Worm (Caenorhabditis elegans) whole organism, L1 larva: ENCODE measurements around the gene C39B10.4.

Experiments
- F16B12.6 ChIP-seq: fragments of 150-350 bp; optimal IDR thresholded peaks from 2 replicates; lab custom pipeline; 2014; ENCODE audit warnings: missing biosample characterization, missing genetic modification characterization
- Y116A8C.19 ChIP-seq: sonication (generic microtip); optimal IDR thresholded peaks from 2 replicates; lab custom pipeline; 2016; ENCODE audit warnings: missing compliant biosample characterization, missing genetic modification characterization, borderline replicate concordance
- ceh-90 ChIP-seq: sonication (generic microtip); optimal IDR thresholded peaks from 2 replicates; lab custom pipeline; 2016; ENCODE audit warnings: missing genetic modification characterization, missing compliant biosample characterization
- dsc-1 ChIP-seq: sonication (generic microtip); optimal IDR thresholded peaks from 2 replicates; lab custom pipeline; 2016; ENCODE audit warnings: mild to moderate bottlenecking, missing genetic modification characterization, missing compliant biosample characterization
- efl-3 ChIP-seq: fragments of 200-800 bp; sonication (Bioruptor generic); optimal IDR thresholded peaks from 2 replicates; lab custom pipeline; 2018; ENCODE audit warnings: mild to moderate bottlenecking, missing genetic modification characterization, missing compliant biosample characterization
- egl-13 ChIP-seq: sonication (generic microtip); optimal IDR thresholded peaks from 2 replicates; lab custom pipeline; 2016; ENCODE audit warnings: missing genotype, missing genetic modification reagents, missing genetic modification characterization, missing compliant biosample characterization
- fkh-10 ChIP-seq: sonication (generic microtip); optimal IDR thresholded peaks from 2 replicates; lab custom pipeline; 2017; ENCODE audit warnings: missing biosample characterization, missing genetic modification reagents, missing genetic modification characterization
- lin-14 ChIP-seq: fragments of 200-800 bp; sonication (Bioruptor generic); optimal IDR thresholded peaks from 2 replicates; lab custom pipeline; 2018; ENCODE audit warnings: mild to moderate bottlenecking, missing genetic modification characterization, moderate library complexity, missing compliant biosample characterization
- nhr-12 ChIP-seq: sonication (generic microtip); optimal IDR thresholded peaks from 2 replicates; lab custom pipeline; 2017; ENCODE audit warnings: missing biosample characterization, missing genetic modification characterization
- nhr-71 ChIP-seq: sonication (generic microtip); optimal IDR thresholded peaks from 2 replicates; lab custom pipeline; 2016; ENCODE audit warnings: mild to moderate bottlenecking, missing genetic modification characterization, moderate library complexity, missing compliant biosample characterization
- skn-1 ChIP-seq: fragments of 150-350 bp; optimal IDR thresholded peaks from 2 replicates; lab custom pipeline; 2014; ENCODE audit warnings: missing biosample characterization, missing genetic modification characterization
- snpc-4 ChIP-seq: fragments of 150-350 bp; optimal IDR thresholded peaks from 2 replicates; lab custom pipeline; 2014; ENCODE audit warnings: missing biosample characterization, missing genetic modification characterization
- snu-23 ChIP-seq: sonication (generic microtip); optimal IDR thresholded peaks from 2 replicates; lab custom pipeline; 2016; ENCODE audit warnings: missing genetic modification characterization, missing compliant biosample characterization
- unc-62 ChIP-seq: fragments of 150-350 bp; optimal IDR thresholded peaks from 2 replicates; lab custom pipeline; 2014; ENCODE audit warnings: missing biosample characterization, missing genetic modification reagents, missing genetic modification characterization

Gene C39B10.4

DNA sequence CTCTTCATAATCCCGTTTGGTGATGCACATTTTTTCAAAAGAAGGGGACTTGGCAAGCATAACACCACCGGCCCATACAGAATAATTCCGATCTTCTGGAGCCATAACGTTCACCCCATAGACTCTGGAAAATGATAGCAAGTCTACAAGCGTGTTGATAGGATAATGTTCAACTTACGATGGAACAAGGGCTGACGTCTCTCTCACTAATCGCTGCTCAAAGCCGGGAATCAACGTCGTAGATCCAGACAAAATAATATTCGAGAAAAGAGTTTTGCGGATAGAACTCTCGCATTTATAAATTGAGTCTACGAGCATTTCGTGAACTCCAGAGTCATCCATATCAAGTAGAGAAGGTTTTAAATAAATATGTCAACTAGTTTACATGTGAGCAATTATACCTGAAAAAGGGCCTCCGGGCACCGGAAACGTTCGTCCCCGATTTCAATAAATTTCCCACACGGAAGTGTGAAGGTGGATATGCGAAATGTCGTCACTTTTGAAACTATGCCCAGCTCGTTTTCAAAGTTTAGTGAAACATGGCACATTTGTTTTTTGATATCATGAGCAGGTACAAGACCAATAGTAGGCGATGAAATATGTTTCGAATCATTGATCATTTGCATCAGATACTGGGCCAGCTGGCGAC, 47.2 kb downstream of the C39B10.4 start:
- no peak for TF ChIP-seq nhr-12 (tag; lab: Kevin White, UChicago)
- no peak for TF ChIP-seq snpc-4
- no peak for TF ChIP-seq efl-3 (GFP tag; lab: Kevin White, UChicago)
- no peak for TF ChIP-seq Y116A8C.19 (tag; lab: Kevin White, UChicago)
- no peak for TF ChIP-seq unc-62 (GFP tag; lab: Kevin White, UChicago)
- no peak for TF ChIP-seq fkh-10 (GFP tag; lab: Kevin White, UChicago)
- TF ChIP-seq lin-14 (GFP tag; lab: Kevin White, UChicago) = no peak
- no peak for TF ChIP-seq ceh-90 (tag; lab: Kevin White, UChicago)
- no peak for TF ChIP-seq snu-23 (GFP tag; lab: Kevin White, UChicago)
- no peak for TF ChIP-seq nhr-71 (tag; lab: Kevin White, UChicago)
- TF ChIP-seq dsc-1 (tag; lab: Kevin White, UChicago) = no peak
- no peak for TF ChIP-seq egl-13 (tag; lab: Kevin White, UChicago)
- TF ChIP-seq skn-1 (tag; lab: Kevin White, UChicago) = no peak
- no peak for TF ChIP-seq F16B12.6 (tag; lab: Kevin White, UChicago)
